Fruit fly (Drosophila melanogaster): ENCODE measurements around the gene daw.

Gene daw

dm6 chr2L:2855773-2856615, 50.9 kb downstream of the daw start, which contains the start of the genes CG3104 and RpS21 (continued):
- peak; percentile 93 for TF ChIP-seq bcd (GFP tag; optimal IDR thresholded peaks at IDR 0.05)
- TF ChIP-seq zfh1 (GFP tag; IDR thresholded peaks at IDR 0.05), result peak; percentile 93
- peak; percentile 15 for TF ChIP-seq Hand (GFP tag; optimal IDR thresholded peaks at IDR 0.05)
- peak; percentile 83 for TF ChIP-seq CG3281 (GFP tag; optimal IDR thresholded peaks at IDR 0.05)
- TF ChIP-seq HLHmδ (GFP tag; optimal IDR thresholded peaks at IDR 0.05), result peak; percentile 97
- peak; percentile 95 for TF ChIP-seq lab (GFP tag; optimal IDR thresholded peaks at IDR 0.05)
- peak; percentile 50 for TF ChIP-seq zf30C (GFP tag; optimal IDR thresholded peaks at IDR 0.05)
- TF ChIP-seq Aef1 (GFP tag; IDR thresholded peaks at IDR 0.05), result peak; percentile 88
- no peak for TF ChIP-seq seq (GFP tag; IDR thresholded peaks at IDR 0.05)
- TF ChIP-seq CG15514 (GFP tag; optimal IDR thresholded peaks at IDR 0.05), result peak; percentile 88
- peak; percentile 46 for TF ChIP-seq CG6254 (GFP tag; optimal IDR thresholded peaks at IDR 0.05)
- peak; percentile 77 for TF ChIP-seq gfzf (GFP tag; optimal IDR thresholded peaks at IDR 0.05)
- peak; percentile 30 for TF ChIP-seq Sry-β (GFP tag; optimal IDR thresholded peaks at IDR 0.05)
- peak; percentile 93 for TF ChIP-seq CG18619 (GFP tag; optimal IDR thresholded peaks at IDR 0.05)
- TF ChIP-seq jing (GFP tag; optimal IDR thresholded peaks at IDR 0.05), result peak; percentile 39
- peak; percentile 99 for TF ChIP-seq Ets65A (GFP tag)
- TF ChIP-seq CG5180 (GFP tag; optimal IDR thresholded peaks at IDR 0.05), result peak; percentile 44
- TF ChIP-seq sug (tag; optimal IDR thresholded peaks at IDR 0.05), result peak; percentile 86
- peak; percentile 85 for TF ChIP-seq CG10274 (GFP tag; optimal IDR thresholded peaks at IDR 0.05)
- peak; percentile 84 for TF ChIP-seq eyg (GFP tag; optimal IDR thresholded peaks at IDR 0.05)
- peak; percentile 79 for TF ChIP-seq CG11504 (tag; optimal IDR thresholded peaks at IDR 0.05)
- peak; percentile 82; the same call in 2 of the 3 replicates for TF ChIP-seq C15 (GFP tag; IDR thresholded peaks at IDR 0.05)
- TF ChIP-seq sisA (GFP tag; IDR thresholded peaks at IDR 0.05), result peak; percentile 90
- peak; percentile 75 for TF ChIP-seq nau (GFP tag; optimal IDR thresholded peaks at IDR 0.05)
- peak; percentile 77 for TF ChIP-seq sim (GFP tag; IDR thresholded peaks at IDR 0.05)
- no peak for TF ChIP-seq GATAe (GFP tag; conservative IDR thresholded peaks at IDR 0.05)
- TF ChIP-seq vnd (GFP tag; IDR thresholded peaks at IDR 0.05; ENCODE audit: partially characterized antibody), result no peak
- peak; percentile 62 for TF ChIP-seq CG4360 (GFP tag; IDR thresholded peaks at IDR 0.05)
- TF ChIP-seq wek (GFP tag; optimal IDR thresholded peaks at IDR 0.05), result peak; percentile 80
- peak; percentile 82 for TF ChIP-seq CG1647 (GFP tag; optimal IDR thresholded peaks at IDR 0.05)
- TF ChIP-seq CG8089 (GFP tag; optimal IDR thresholded peaks at IDR 0.05), result peak; percentile 83
- TF ChIP-seq CG2116 (GFP tag; optimal IDR thresholded peaks at IDR 0.05), result peak; percentile 70
- TF ChIP-seq otp (GFP tag; IDR thresholded peaks at IDR 0.05), result peak; percentile 95
- peak; percentile 98 for TF ChIP-seq Ets97D (GFP tag; optimal IDR thresholded peaks at IDR 0.05)
- peak; percentile 82 for TF ChIP-seq Dip3 (GFP tag; optimal IDR thresholded peaks at IDR 0.05)
- TF ChIP-seq CG12219 (GFP tag; optimal IDR thresholded peaks at IDR 0.05), result peak; percentile 61
- TF ChIP-seq B-H1 (GFP tag; IDR thresholded peaks at IDR 0.05), result peak; percentile 76
- TF ChIP-seq Doc3 (GFP tag; IDR thresholded peaks at IDR 0.05; ENCODE audit: partially characterized antibody), result no peak
- TF ChIP-seq CG5953 (GFP tag; IDR thresholded peaks at IDR 0.05), result peak; percentile 92
- TF ChIP-seq CG15011 (GFP tag; optimal IDR thresholded peaks at IDR 0.05), result peak; percentile 86
- TF ChIP-seq Mad (GFP tag; optimal IDR thresholded peaks at IDR 0.05), result peak; percentile 87
- TF ChIP-seq CG12236 (GFP tag; optimal IDR thresholded peaks at IDR 0.05), result peak; percentile 59
- peak; percentile 55 for TF ChIP-seq fd64A (GFP tag; optimal IDR thresholded peaks at IDR 0.05)
- TF ChIP-seq CG6689 (GFP tag; IDR thresholded peaks at IDR 0.05), result peak; percentile 62
- TF ChIP-seq CG4707 (GFP tag; optimal IDR thresholded peaks at IDR 0.05), result peak; percentile 69
- TF ChIP-seq CG17912 (GFP tag; optimal IDR thresholded peaks at IDR 0.05), result peak; percentile 92
- TF ChIP-seq CG43689 (GFP tag; IDR thresholded peaks at IDR 0.05), result no peak; the same call in none of the 2 replicates
- TF ChIP-seq B-H2 (GFP tag; optimal IDR thresholded peaks at IDR 0.05), result peak; percentile 96

Data from whole organism, embryonic.